Fruit fly (Drosophila melanogaster) whole organism, embryonic: Measurements from ENCODE around the gene Psa.

Experiments
- Atf-2 ChIP-seq: fragments of 200-800 bp; sonication (Bioruptor generic); optimal IDR thresholded peaks from 2 replicates; lab custom pipeline; 2016; ENCODE audit warnings: missing biosample characterization, missing genetic modification characterization
- Awh ChIP-seq: fragments of 200-800 bp; sonication (Bioruptor generic); IDR thresholded peaks from 2 replicates; pipeline ENCODE4, ENCODE4 v1.3.6; 2022; ENCODE audit warnings: missing biosample characterization, missing genetic modification characterization
- Bteb2 ChIP-seq: fragments of 200-800 bp; sonication (Bioruptor generic); optimal IDR thresholded peaks from 2 replicates; lab custom pipeline; 2016; ENCODE audit warnings: missing biosample characterization, missing genetic modification characterization
- C15 ChIP-seq: fragments of 200-800 bp; sonication (Bioruptor generic); IDR thresholded peaks from 3 replicates; pipeline ENCODE4 v1.3.6; 2022; ENCODE audit warnings: missing biosample characterization, missing genetic modification characterization
- CG10565 ChIP-seq: fragments of 200-800 bp; sonication (Bioruptor generic); optimal IDR thresholded peaks from 3 replicates; lab custom pipeline; 2016; ENCODE audit warnings: missing biosample characterization, mild to moderate bottlenecking, missing genetic modification characterization
- CG11398 ChIP-seq: fragments of 200-800 bp; sonication (Bioruptor generic); optimal IDR thresholded peaks from 2 replicates; lab custom pipeline; 2016; ENCODE audit warnings: missing biosample characterization, missing genetic modification characterization
- CG11695 ChIP-seq: fragments of 200-800 bp; sonication (Bioruptor generic); IDR thresholded peaks from 3 replicates; pipeline ENCODE4 v1.3.6; 2022; ENCODE audit warnings: missing biosample characterization, missing genetic modification characterization
- CG13296 ChIP-seq: fragments of 200-800 bp; sonication (Bioruptor generic); optimal IDR thresholded peaks from 3 replicates; lab custom pipeline; 2018; ENCODE audit warnings: missing biosample characterization, mild to moderate bottlenecking, missing genetic modification characterization
- CG15479 ChIP-seq: fragments of 200-800 bp; sonication (Bioruptor generic); optimal IDR thresholded peaks from 3 replicates; lab custom pipeline; 2019; ENCODE audit warnings: missing biosample characterization, mild to moderate bottlenecking, missing genetic modification characterization, moderate library complexity
- CG17912 ChIP-seq: fragments of 200-800 bp; sonication (Bioruptor generic); optimal IDR thresholded peaks from 2 replicates; lab custom pipeline; 2018; ENCODE audit warnings: missing biosample characterization, mild to moderate bottlenecking, missing genetic modification characterization
- CG1792 ChIP-seq: fragments of 200-800 bp; sonication (Bioruptor generic); optimal IDR thresholded peaks from 2 replicates; lab custom pipeline; 2016; ENCODE audit warnings: missing biosample characterization, missing genetic modification characterization
- CG18476 ChIP-seq: fragments of 200-800 bp; sonication (Bioruptor generic); optimal IDR thresholded peaks from 2 replicates; lab custom pipeline; 2016; ENCODE audit warnings: missing biosample characterization, mild to moderate bottlenecking, missing genetic modification characterization
- CG2116 ChIP-seq: fragments of 200-800 bp; sonication (Bioruptor generic); optimal IDR thresholded peaks from 3 replicates; lab custom pipeline; 2018; ENCODE audit warnings: missing biosample characterization, mild to moderate bottlenecking, missing genetic modification characterization
- CG4282 ChIP-seq: fragments of 200-800 bp; sonication (Bioruptor generic); optimal IDR thresholded peaks from 2 replicates; lab custom pipeline; 2016; ENCODE audit warnings: missing biosample characterization, missing genetic modification characterization
- CG6175 ChIP-seq: fragments of 200-800 bp; sonication (Bioruptor generic); IDR thresholded peaks from 3 replicates; pipeline ENCODE4 v1.3.6; 2022; ENCODE audit warnings: missing biosample characterization, missing genetic modification characterization
- CG6765 ChIP-seq: fragments of 200-800 bp; sonication (Bioruptor generic); optimal IDR thresholded peaks from 3 replicates; lab custom pipeline; 2017; ENCODE audit warnings: missing biosample characterization, mild to moderate bottlenecking, missing genetic modification characterization
- CG7987 ChIP-seq: fragments of 200-800 bp; sonication (Bioruptor generic); optimal IDR thresholded peaks from 2 replicates; lab custom pipeline; 2018; ENCODE audit warnings: missing biosample characterization, mild to moderate bottlenecking, missing genetic modification characterization, moderate library complexity
- Camta ChIP-seq: fragments of 200-800 bp; sonication (Bioruptor generic); optimal IDR thresholded peaks from 2 replicates; lab custom pipeline; 2016; ENCODE audit warnings: missing biosample characterization, missing genetic modification characterization
- D19A ChIP-seq: fragments of 200-800 bp; optimal IDR thresholded peaks from 3 replicates; lab custom pipeline; 2019; ENCODE audit warnings: missing biosample characterization, mild to moderate bottlenecking, missing genetic modification characterization, moderate library complexity
- Drgx ChIP-seq: fragments of 200-800 bp; sonication (Bioruptor generic); IDR thresholded peaks from 2 replicates; pipeline ENCODE4 v1.3.6; 2022; ENCODE audit warnings: missing biosample characterization, missing genetic modification characterization
- Fer1 ChIP-seq: fragments of 200-800 bp; sonication (Bioruptor generic); optimal IDR thresholded peaks from 2 replicates; lab custom pipeline; 2017; ENCODE audit warnings: missing biosample characterization, mild to moderate bottlenecking, missing genetic modification characterization
- GATAe ChIP-seq: fragments of 200-800 bp; sonication (Bioruptor generic); conservative IDR thresholded peaks from 2 replicates; pipeline ENCODE4 v1.3.6; 2022; ENCODE audit warnings: missing biosample characterization, missing genetic modification characterization
- Gsc ChIP-seq: fragments of 200-800 bp; sonication (Bioruptor generic); IDR thresholded peaks from 2 replicates; pipeline ENCODE4 v1.3.6; 2022; ENCODE audit warnings: missing biosample characterization, missing genetic modification characterization
- HmgZ ChIP-seq: fragments of 200-800 bp; sonication (Bioruptor generic); optimal IDR thresholded peaks from 2 replicates; lab custom pipeline; 2018; ENCODE audit warnings: missing biosample characterization, mild to moderate bottlenecking, missing genetic modification characterization
- MBD-R2 ChIP-seq: fragments of 200-800 bp; sonication (Bioruptor generic); IDR thresholded peaks from 2 replicates; pipeline ENCODE4 v1.3.6; 2022; ENCODE audit warnings: missing biosample characterization, missing genetic modification characterization
- Med ChIP-seq: fragments of 200-800 bp; sonication (Bioruptor generic); peaks from one replicate; lab custom pipeline; 2016; ENCODE audit warnings: missing biosample characterization, missing genetic modification characterization, mild to moderate bottlenecking, inconsistent platforms, moderate library complexity
- NC2α ChIP-seq: fragments of 200-800 bp; sonication (Bioruptor generic); optimal IDR thresholded peaks from 2 replicates; lab custom pipeline; 2016; ENCODE audit warnings: missing biosample characterization, missing genetic modification characterization
- Nf-YC ChIP-seq: fragments of 200-800 bp; optimal IDR thresholded peaks from 3 replicates; lab custom pipeline; 2019; ENCODE audit warnings: missing biosample characterization, mild to moderate bottlenecking, missing genetic modification characterization, moderate library complexity
- Pdp1 ChIP-seq, 2 experiments: fragments of 200-800 bp; sonication (Bioruptor generic); optimal IDR thresholded peaks; 3 replicates each; lab custom pipeline; 2016; ENCODE audit warnings: missing biosample characterization in 2 of 2, missing genetic modification characterization in 2 of 2, mild to moderate bottlenecking in 1 of 2, moderate library complexity in 1 of 2
- Sin3A ChIP-seq: fragments of >200 bp; optimal IDR thresholded peaks from 2 replicates; lab custom pipeline; 2018
- Tbp ChIP-seq: fragments of >200 bp; optimal IDR thresholded peaks from 2 replicates; lab custom pipeline; 2018; ENCODE audit warnings: missing biosample characterization, missing genetic modification characterization
- aop ChIP-seq: fragments of 200-800 bp; sonication (Bioruptor generic); IDR thresholded peaks from 2 replicates; pipeline ENCODE4 v1.3.6; 2022; ENCODE audit warnings: missing biosample characterization, missing genetic modification characterization
- danr ChIP-seq: fragments of 200-800 bp; sonication (Bioruptor generic); IDR thresholded peaks from 2 replicates; pipeline ENCODE4 v1.3.6; 2022; ENCODE audit warnings: missing biosample characterization, missing genetic modification characterization
- en ChIP-seq: fragments of 200-800 bp; sonication (Bioruptor generic); optimal IDR thresholded peaks from 2 replicates; lab custom pipeline; 2016; ENCODE audit warnings: missing biosample characterization, missing genetic modification characterization
- esg ChIP-seq: fragments of 200-800 bp; sonication (Bioruptor generic); conservative IDR thresholded peaks from 2 replicates; pipeline ENCODE4 v1.3.6; 2022; ENCODE audit warnings: missing biosample characterization, missing genetic modification characterization
- ftz-f1 ChIP-seq: fragments of 200-800 bp; sonication (Bioruptor generic); optimal IDR thresholded peaks from 2 replicates; lab custom pipeline; 2016; ENCODE audit warnings: missing biosample characterization, missing genetic modification characterization
- fu2 ChIP-seq: fragments of 200-800 bp; sonication (Bioruptor generic); optimal IDR thresholded peaks from 2 replicates; lab custom pipeline; 2016; ENCODE audit warnings: missing biosample characterization, missing genetic modification characterization
- h ChIP-seq: fragments of >200 bp; optimal IDR thresholded peaks from 2 replicates; lab custom pipeline; 2017
- hth ChIP-seq: fragments of >200 bp; optimal IDR thresholded peaks from 2 replicates; lab custom pipeline; 2017; ENCODE audit warnings: inconsistent platforms
- insv ChIP-seq, 2 experiments: fragments of 200-800 bp; sonication (Bioruptor generic); optimal IDR thresholded peaks; 3 replicates each; lab custom pipeline; 2016 to 2018; ENCODE audit warnings: missing biosample characterization in 2 of 2, missing genetic modification characterization in 2 of 2
- lov ChIP-seq, 2 experiments: fragments of 200-800 bp in 1 of 2; fragments of >200 bp in 1 of 2; sonication (Bioruptor generic) in 1 of 2; IDR thresholded peaks in 1 of 2; optimal IDR thresholded peaks in 1 of 2; 2 replicates in 1 of 2; 3 replicates in 1 of 2; pipeline versions ENCODE4 v1.3.6 to Lab custom; 2017 to 2022; ENCODE audit warnings: missing biosample characterization in 1 of 2, missing genetic modification characterization in 1 of 2
- org-1 ChIP-seq: fragments of 200-800 bp; sonication (Bioruptor generic); optimal IDR thresholded peaks from 2 replicates; lab custom pipeline; 2017; ENCODE audit warnings: missing biosample characterization, missing genetic modification characterization
- otp ChIP-seq: fragments of 200-800 bp; sonication (Bioruptor generic); IDR thresholded peaks from 3 replicates; pipeline ENCODE4, ENCODE4 v1.3.6; 2022; ENCODE audit warnings: missing biosample characterization, missing genetic modification characterization
- pita ChIP-seq: fragments of 200-800 bp; sonication (Bioruptor generic); optimal IDR thresholded peaks from 2 replicates; lab custom pipeline; 2017; ENCODE audit warnings: missing biosample characterization, mild to moderate bottlenecking, missing genetic modification characterization
- pnt ChIP-seq: fragments of 200-800 bp; sonication (Bioruptor generic); optimal IDR thresholded peaks from 3 replicates; lab custom pipeline; 2016; ENCODE audit warnings: missing biosample characterization, missing genetic modification characterization
- sd ChIP-seq: fragments of 200-800 bp; sonication (Bioruptor generic); optimal IDR thresholded peaks from 3 replicates; lab custom pipeline; 2018; ENCODE audit warnings: missing biosample characterization, mild to moderate bottlenecking, missing genetic modification characterization, moderate library complexity
- sna ChIP-seq: fragments of 200-800 bp; sonication (Bioruptor generic); IDR thresholded peaks from 2 replicates; pipeline ENCODE4 v1.3.6; 2022; ENCODE audit warnings: missing biosample characterization, missing genetic modification characterization; ENCODE audit not compliant: partially characterized antibody
- sqz ChIP-seq: fragments of 200-800 bp; sonication (Bioruptor generic); optimal IDR thresholded peaks from 3 replicates; lab custom pipeline; 2018; ENCODE audit warnings: missing biosample characterization, mild to moderate bottlenecking, missing genetic modification characterization
- stc ChIP-seq: fragments of 200-800 bp; sonication (Bioruptor generic); IDR thresholded peaks from 2 replicates; pipeline ENCODE4 v1.3.6; 2022; ENCODE audit warnings: missing biosample characterization, missing genetic modification characterization
- trh ChIP-seq: fragments of 200-800 bp; sonication (Bioruptor generic); optimal IDR thresholded peaks from 2 replicates; lab custom pipeline; 2016; ENCODE audit warnings: missing biosample characterization, missing genetic modification characterization
- tup ChIP-seq: fragments of 200-800 bp; sonication (Bioruptor generic); optimal IDR thresholded peaks from 2 replicates; lab custom pipeline; 2016; ENCODE audit warnings: missing biosample characterization, mild to moderate bottlenecking, missing genetic modification characterization, moderate library complexity

The Psa gene

DNA sequence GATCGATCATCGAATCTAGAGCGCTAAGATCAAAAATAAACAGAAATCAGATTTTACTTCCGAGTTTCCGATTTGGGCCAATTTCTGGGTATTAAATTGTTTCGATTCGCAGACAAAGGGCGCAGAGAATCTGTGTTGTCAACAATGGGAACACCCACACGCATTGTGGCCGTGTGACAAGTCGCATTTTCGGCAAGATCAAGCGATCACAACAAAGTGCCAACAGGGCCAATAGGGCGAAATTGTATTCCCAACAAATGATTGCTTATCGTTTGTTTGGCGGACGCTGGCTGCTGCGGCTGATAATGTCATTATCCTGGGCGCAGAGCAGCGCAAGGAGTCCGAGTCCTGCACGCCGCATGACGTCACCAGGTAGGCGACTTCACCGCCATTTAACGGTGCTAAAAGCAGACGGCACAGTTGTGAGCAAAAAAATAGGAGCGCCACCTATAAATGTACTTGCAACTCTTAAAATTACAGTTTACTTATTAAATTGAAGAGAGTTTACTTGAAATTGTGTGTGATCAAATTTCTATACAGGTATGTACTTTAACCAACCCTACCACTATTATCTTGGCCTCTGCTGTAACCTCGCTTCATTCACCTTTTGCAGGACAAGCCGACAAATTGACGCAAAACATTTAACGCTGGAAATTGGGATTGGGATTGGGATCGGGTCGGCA lies 23.5 kb upstream of the Psa start (continued):
- TF ChIP-seq CG6175 (GFP tag; lab: Robert Waterston, UW) = no peak
- no peak for TF ChIP-seq C15 (GFP tag; lab: Robert Waterston, UW)
- no peak for TF ChIP-seq CG17912 (GFP tag; lab: Kevin White, UChicago)
- peak; percentile 47; the same call in 1 of the 2 replicates for TF ChIP-seq stc (GFP tag; lab: Robert Waterston, UW)
- peak; percentile 21 for TF ChIP-seq NC2α (GFP tag; lab: Kevin White, UChicago)
- no peak for TF ChIP-seq CG6765
- TF ChIP-seq fu2 (GFP tag; lab: Kevin White, UChicago) = no peak
- TF ChIP-seq org-1 (GFP tag; lab: Kevin White, UChicago) = peak; percentile 60
- peak; percentile 3 for TF ChIP-seq HmgZ (tag; lab: Kevin White, UChicago)
- no peak for TF ChIP-seq MBD-R2 (GFP tag; lab: Robert Waterston, UW)
- no peak for TF ChIP-seq aop
- no peak for TF ChIP-seq CG1792
- TF ChIP-seq pita (GFP tag; lab: Kevin White, UChicago) = no peak
- TF ChIP-seq ftz-f1 (GFP tag; lab: Kevin White, UChicago) = no peak
- TF ChIP-seq CG4282 (GFP tag; lab: Kevin White, UChicago) = no peak
- no peak for TF ChIP-seq sna (GFP tag; lab: Robert Waterston, UW)
- peak; percentile 42; the same call in 1 of the 2 replicates for TF ChIP-seq Drgx (GFP tag; lab: Robert Waterston, UW)
- peak; percentile 95 for TF ChIP-seq CG15479 (GFP tag; lab: Kevin White, UChicago)
- TF ChIP-seq h (lab: Kevin White, UChicago) = no peak
- peak; percentile 58 for TF ChIP-seq Gsc
- peak; percentile 87 for TF ChIP-seq otp (GFP tag; lab: Robert Waterston, UW)
- peak; percentile 45 for TF ChIP-seq en (GFP tag; lab: Kevin White, UChicago)
- TF ChIP-seq insv (GFP tag; optimal IDR thresholded peaks at IDR 0.05; lab: Kevin White, UChicago) = no peak
- no peak for TF ChIP-seq Awh (GFP tag; lab: Robert Waterston, UW)
- no peak for TF ChIP-seq Tbp (GFP tag; lab: Kevin White, UChicago)
- peak; percentile 53 for TF ChIP-seq tup (GFP tag; lab: Kevin White, UChicago)
- TF ChIP-seq hth = no peak
- TF ChIP-seq Bteb2 = no peak
- peak; percentile 39; the same call in 1 of the 2 replicates for TF ChIP-seq esg (GFP tag; lab: Robert Waterston, UW)
- TF ChIP-seq trh (GFP tag; lab: Kevin White, UChicago) = peak; percentile 5
- peak; percentile 53 for TF ChIP-seq Atf-2
- peak; percentile 28 for TF ChIP-seq CG2116 (GFP tag; lab: Kevin White, UChicago)
- TF ChIP-seq D19A (tag; lab: Kevin White, UChicago) = peak; percentile 19
- TF ChIP-seq Pdp1 (GFP tag; optimal IDR thresholded peaks at IDR 0.05; lab: Kevin White, UChicago) = peak in 1 of 2 experiments; percentile 67
- no peak for TF ChIP-seq lov (optimal IDR thresholded peaks at IDR 0.05; lab: Kevin White, UChicago)
- peak; percentile 85 for TF ChIP-seq lov (GFP tag; IDR thresholded peaks at IDR 0.05; lab: Robert Waterston, UW)
- TF ChIP-seq danr (GFP tag; lab: Robert Waterston, UW) = 0 out of 2 replicates have a peak, but pooled peaks have one; percentile 45
- no peak for TF ChIP-seq Med (GFP tag; lab: Kevin White, UChicago)
- TF ChIP-seq CG11695 (GFP tag; lab: Robert Waterston, UW) = peak; percentile 83
- peak; percentile 35 for TF ChIP-seq CG18476 (GFP tag; lab: Kevin White, UChicago)
- TF ChIP-seq pnt (GFP tag; lab: Kevin White, UChicago) = peak; percentile 56
- no peak for TF ChIP-seq sd (tag; lab: Kevin White, UChicago)
- no peak for TF ChIP-seq CG10565 (GFP tag; lab: Kevin White, UChicago)
- no peak for TF ChIP-seq GATAe
- TF ChIP-seq Nf-YC (tag; lab: Kevin White, UChicago) = no peak
- no peak for TF ChIP-seq Sin3A
- peak; percentile 13 for TF ChIP-seq Camta (GFP tag; lab: Kevin White, UChicago)
- no peak for TF ChIP-seq CG7987
- TF ChIP-seq Fer1 (GFP tag; lab: Kevin White, UChicago) = no peak
- TF ChIP-seq sqz (GFP tag; lab: Kevin White, UChicago) = peak; percentile 13
- no peak for TF ChIP-seq CG13296 (GFP tag; lab: Kevin White, UChicago)
- TF ChIP-seq CG11398 = peak; percentile 59
